Worm (Caenorhabditis elegans): ENCODE data around the gene C06E1.9.

- no peak for TF ChIP-seq fkh-10 (GFP tag; optimal IDR thresholded peaks at IDR 0.05)
- no peak for TF ChIP-seq ama-1 (optimal IDR thresholded peaks at IDR 0.05)
- no peak for TF ChIP-seq pha-4 (tag; optimal IDR thresholded peaks at IDR 0.05)
- no peak for TF ChIP-seq pqm-1 (tag; optimal IDR thresholded peaks at IDR 0.05)
- no peak for TF ChIP-seq T23F11.4 (GFP tag; optimal IDR thresholded peaks at IDR 0.05)
- no peak for TF ChIP-seq sox-4 (tag; optimal IDR thresholded peaks at IDR 0.05)
- TF ChIP-seq ceh-34 (tag; optimal IDR thresholded peaks at IDR 0.05): no peak
- TF ChIP-seq gmeb-2 (tag; optimal IDR thresholded peaks at IDR 0.05): no peak
- TF ChIP-seq pha-2 (tag; optimal IDR thresholded peaks at IDR 0.05): no peak
- no peak for TF ChIP-seq hlh-6 (tag; optimal IDR thresholded peaks at IDR 0.05)
- no peak for TF ChIP-seq hlh-15 (tag; optimal IDR thresholded peaks at IDR 0.05)
- no peak for TF ChIP-seq tbx-7 (tag; optimal IDR thresholded peaks at IDR 0.05)
- no peak for TF ChIP-seq lim-6 (tag; optimal IDR thresholded peaks at IDR 0.05)
Observed at ce11 chrIII:8571845-8572244, 37.7 kb downstream of the C06E1.9 start.

All from whole organism, late embryonic.